Fruit fly (Drosophila melanogaster) ovary, adult (tissue): ENCODE data around the gene 7B2.

Experiments used
- CG17801 ChIP-seq: fragments of 200-800 bp; optimal IDR thresholded peaks from 2 replicates; lab custom pipeline; 2019; ENCODE audit warnings: missing biosample characterization, mild to moderate bottlenecking, missing genetic modification characterization, moderate library complexity; ENCODE audit not compliant: partially characterized antibody

The 7B2 gene

DNA sequence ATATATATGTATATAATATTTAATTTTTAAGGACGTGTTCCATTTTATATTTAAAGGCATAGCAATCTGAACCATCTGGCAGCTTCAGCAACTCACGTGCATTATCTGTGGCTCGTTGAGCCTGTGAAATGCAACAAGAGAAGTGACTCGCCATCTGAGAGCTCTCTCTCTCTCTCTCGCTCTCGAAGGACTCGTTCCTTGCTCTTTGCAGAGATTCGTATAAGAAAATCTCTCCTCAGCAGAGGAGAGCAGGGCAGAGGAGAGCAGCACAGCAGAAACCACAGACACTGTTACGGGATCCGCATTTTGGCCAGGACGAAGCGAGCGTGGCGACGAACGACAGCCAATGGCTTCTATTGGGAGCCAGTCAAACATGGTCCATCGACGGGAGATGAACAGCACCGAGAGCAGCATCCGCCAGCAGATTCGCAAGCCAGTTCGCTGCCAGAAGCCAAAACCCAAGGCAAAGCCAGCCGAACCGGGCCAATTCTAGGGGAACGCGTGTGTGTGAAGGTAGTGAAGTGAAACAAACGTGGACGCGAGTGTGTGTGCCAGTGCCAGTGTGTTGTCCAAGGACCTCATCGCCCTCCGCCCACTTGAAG is 37.7 kb downstream of the 7B2 start, which contains the start of gene CG14669:
TSS of gene CG14669 (plus strand) at position 381 of the 602 bp plus-strand sequence.
- no peak for TF ChIP-seq CG17801

DNA sequence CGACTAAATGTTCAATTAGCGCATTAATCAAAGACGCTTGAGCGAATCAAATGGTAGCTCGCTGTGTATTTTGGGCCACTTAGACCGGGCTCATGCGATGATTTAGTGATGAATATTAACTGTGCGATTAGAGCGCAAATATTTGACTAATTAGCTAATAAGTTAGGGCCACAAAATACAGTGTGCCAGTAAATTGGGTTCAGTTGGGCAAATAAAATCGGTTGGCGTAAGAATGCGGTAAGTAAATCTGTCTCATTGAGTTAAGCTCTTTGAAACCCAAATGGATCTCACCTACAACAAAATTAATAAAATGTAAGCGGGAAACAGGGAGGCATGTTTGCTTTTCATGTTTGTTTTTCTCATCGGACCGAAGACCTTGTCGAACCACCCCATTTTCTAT is 43.9 kb downstream of the 7B2 start:
- TF ChIP-seq CG17801 = no peak

- no peak for TF ChIP-seq CG17801
These were observed 45.5 kb downstream of the 7B2 start for dm6 chr3R:5422123-5422522.

DNA sequence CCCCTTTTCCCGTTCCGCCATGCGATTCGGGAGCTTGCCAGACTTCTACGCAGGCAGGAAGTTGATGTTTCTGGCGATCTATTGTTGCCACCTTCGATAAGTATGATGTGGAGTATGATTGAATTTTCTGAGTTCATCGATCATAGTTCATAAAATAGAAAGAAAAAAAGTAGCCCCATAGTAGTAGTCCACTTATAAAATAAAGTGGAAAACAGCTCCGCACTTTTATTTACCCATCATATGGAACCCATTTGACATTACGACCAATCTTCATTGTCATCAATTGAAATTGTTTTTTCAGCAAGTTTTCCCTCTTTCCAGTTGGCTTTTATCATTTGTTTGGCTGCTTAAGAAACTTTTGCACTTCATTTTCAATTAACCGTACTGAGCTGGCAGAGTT is 50.6 kb downstream of the 7B2 start, which contains the start of gene CG12147:
TSS of gene CG12147 (minus strand) at position 101 of the 400 bp plus-strand sequence.
- TF ChIP-seq CG17801 = no peak
